Worm (Caenorhabditis elegans) whole organism, mixed stage, embryonic: ENCODE data around the gene R102.8.

Experiments used
- M03D4.4 ChIP-seq: sonication (generic microtip); optimal IDR thresholded peaks from 2 replicates; lab custom pipeline; 2017; ENCODE audit warnings: mild to moderate bottlenecking, missing genetic modification characterization, missing compliant biosample characterization
- blmp-1 ChIP-seq: fragments of 150-350 bp; optimal IDR thresholded peaks from 2 replicates; lab custom pipeline; 2014; ENCODE audit warnings: missing biosample characterization, missing genetic modification characterization
- ceh-83 ChIP-seq: fragments of 200-800 bp; sonication (Bioruptor generic); optimal IDR thresholded peaks from 2 replicates; lab custom pipeline; 2018; ENCODE audit warnings: mild to moderate bottlenecking, missing genetic modification characterization, missing compliant biosample characterization
- ces-1 ChIP-seq: fragments of 150-350 bp; optimal IDR thresholded peaks from 2 replicates; lab custom pipeline; 2014; ENCODE audit warnings: missing biosample characterization, missing genetic modification reagents, missing genetic modification characterization
- elt-3 ChIP-seq: fragments of 150-350 bp; optimal IDR thresholded peaks from 2 replicates; lab custom pipeline; 2014; ENCODE audit warnings: missing biosample characterization, missing genetic modification characterization
- flh-1 ChIP-seq: fragments of 200-800 bp; sonication (Bioruptor generic); optimal IDR thresholded peaks from 2 replicates; lab custom pipeline; 2018; ENCODE audit warnings: mild to moderate bottlenecking, missing genetic modification characterization, moderate library complexity, missing compliant biosample characterization
- lsy-2 ChIP-seq: fragments of 150-350 bp; optimal IDR thresholded peaks from 2 replicates; lab custom pipeline; 2014; ENCODE audit warnings: missing biosample characterization, missing genetic modification characterization
- mep-1 ChIP-seq: fragments of 150-350 bp; optimal IDR thresholded peaks from 2 replicates; lab custom pipeline; 2017; ENCODE audit warnings: missing biosample characterization, missing genetic modification reagents, missing genetic modification characterization, inconsistent platforms
- nhr-237 ChIP-seq: fragments of 150-350 bp; optimal IDR thresholded peaks from 2 replicates; lab custom pipeline; 2014; ENCODE audit warnings: missing biosample characterization, missing genetic modification characterization
- nhr-76 ChIP-seq: sonication (generic microtip); optimal IDR thresholded peaks from 2 replicates; lab custom pipeline; 2017; ENCODE audit warnings: missing biosample characterization, missing genetic modification characterization
- pha-4 ChIP-seq: fragments of 150-350 bp; optimal IDR thresholded peaks from 2 replicates; lab custom pipeline; 2018; ENCODE audit warnings: missing biosample characterization, missing genetic modification reagents, missing genetic modification characterization
- sem-2 ChIP-seq: fragments of 200-800 bp; sonication (Bioruptor generic); optimal IDR thresholded peaks from 2 replicates; lab custom pipeline; 2018; ENCODE audit warnings: mild to moderate bottlenecking, missing genetic modification characterization, missing compliant biosample characterization
- snpc-4 ChIP-seq: fragments of 150-350 bp; optimal IDR thresholded peaks from 2 replicates; lab custom pipeline; 2014; ENCODE audit warnings: missing biosample characterization, missing genetic modification characterization
- unc-62 ChIP-seq: fragments of 150-350 bp; optimal IDR thresholded peaks from 2 replicates; lab custom pipeline; 2014; ENCODE audit warnings: missing biosample characterization, missing genetic modification reagents, missing genetic modification characterization

ce11 chrIV:10727734-10728133 is 37.7 kb upstream of the R102.8 start, which contains the start of gene ZC168.2:
- TF ChIP-seq nhr-76 (tag; lab: Kevin White, UChicago) (no peak), pha-4 (tag; lab: Kevin White, UChicago) (no peak), snpc-4 (tag; lab: Kevin White, UChicago) (no peak), ceh-83 (GFP tag; lab: Kevin White, UChicago) (no peak), blmp-1 (no peak), mep-1 (tag; lab: Kevin White, UChicago) (no peak), sem-2 (no peak), nhr-237 (tag; lab: Kevin White, UChicago) (no peak), unc-62 (no peak), elt-3 (tag; lab: Kevin White, UChicago) (no peak), ces-1 (GFP tag; lab: Kevin White, UChicago) (no peak), M03D4.4 (no peak), lsy-2 (tag; lab: Kevin White, UChicago) (no peak), flh-1 (GFP tag; lab: Kevin White, UChicago) (no peak)
